Worm (Caenorhabditis elegans) whole organism, young adult: ENCODE data around the gene daf-36.

Experiments
- B0019.2 ChIP-seq: fragments of 200-800 bp; sonication (Bioruptor generic); conservative IDR thresholded peaks from 2 replicates; pipeline ENCODE4 v1.3.6; 2022; ENCODE audit warnings: missing genetic modification reagents, missing genetic modification characterization, missing compliant biosample characterization
- C06A6.2 ChIP-seq: fragments of 200-800 bp; sonication (Bioruptor generic); conservative IDR thresholded peaks from 2 replicates; pipeline ENCODE4 v1.3.6; 2022; ENCODE audit warnings: missing genetic modification characterization, missing compliant biosample characterization
- F10E7.11 ChIP-seq: sonication (generic microtip); optimal IDR thresholded peaks from 2 replicates; lab custom pipeline; 2017; ENCODE audit warnings: mild to moderate bottlenecking, missing genetic modification characterization, moderate library complexity, missing compliant biosample characterization
- F33H1.4 ChIP-seq: fragments of 200-800 bp; sonication (Bioruptor generic); IDR thresholded peaks from 2 replicates; pipeline ENCODE4 v1.3.6; 2022; ENCODE audit warnings: missing genetic modification reagents, missing genetic modification characterization, missing compliant biosample characterization
- F37B4.10 ChIP-seq: fragments of 200-800 bp; sonication (Bioruptor generic); IDR thresholded peaks from 2 replicates; pipeline ENCODE4 v1.3.6; 2022; ENCODE audit warnings: missing genetic modification characterization, missing compliant biosample characterization
- F55B11.4 ChIP-seq: sonication (generic microtip); optimal IDR thresholded peaks from 2 replicates; lab custom pipeline; 2016; ENCODE audit warnings: missing compliant biosample characterization, missing genetic modification characterization, borderline replicate concordance; ENCODE audit not compliant: insufficient read depth
- K12H6.12 ChIP-seq: fragments of 200-800 bp; sonication (Bioruptor generic); optimal IDR thresholded peaks from 2 replicates; lab custom pipeline; 2018; ENCODE audit warnings: mild to moderate bottlenecking, missing genetic modification characterization, missing compliant biosample characterization
- Y53F4B.3 ChIP-seq: fragments of 200-800 bp; sonication (Bioruptor generic); IDR thresholded peaks from 2 replicates; pipeline ENCODE4 v1.3.6; 2022; ENCODE audit warnings: missing genetic modification reagents, missing genetic modification characterization, missing compliant biosample characterization
- ZK185.1 ChIP-seq: sonication (generic microtip); optimal IDR thresholded peaks from 2 replicates; lab custom pipeline; 2016; ENCODE audit warnings: mild to moderate bottlenecking, missing genetic modification characterization, missing compliant biosample characterization; ENCODE audit not compliant: poor library complexity, severe bottlenecking
- ama-1 ChIP-seq, 3 experiments: fragments of 150-350 bp in 1 of 3; sonication (generic microtip) in 2 of 3; optimal IDR thresholded peaks; 2 replicates each; lab custom pipeline; 2014 to 2018; ENCODE audit warnings: missing biosample characterization in 2 of 3, missing genetic modification characterization in 2 of 3, missing genetic modification reagents in 2 of 3
- aptf-2 ChIP-seq: fragments of 200-800 bp; sonication (Bioruptor generic); conservative IDR thresholded peaks from 2 replicates; pipeline ENCODE4 v1.3.6; 2022; ENCODE audit warnings: missing genetic modification reagents, missing genetic modification characterization, missing compliant biosample characterization
- attf-5 ChIP-seq: fragments of 200-800 bp; sonication (Bioruptor generic); optimal IDR thresholded peaks from 2 replicates; lab custom pipeline; 2018; ENCODE audit warnings: mild to moderate bottlenecking, missing genetic modification characterization, missing compliant biosample characterization
- cebp-1 ChIP-seq, 2 experiments: fragments of 200-800 bp in 1 of 2; sonication (Bioruptor generic) in 1 of 2; sonication (generic microtip) in 1 of 2; IDR thresholded peaks in 1 of 2; optimal IDR thresholded peaks in 1 of 2; 2 replicates each; pipeline versions ENCODE4 v1.3.6 to Lab custom; 2017 to 2022; ENCODE audit warnings: missing compliant biosample characterization in 2 of 2, missing genetic modification characterization in 2 of 2, mild to moderate bottlenecking in 1 of 2, missing genetic modification reagents in 1 of 2, moderate library complexity in 1 of 2
- ceh-58 ChIP-seq: fragments of 200-800 bp; sonication (Bioruptor generic); IDR thresholded peaks from 2 replicates; pipeline ENCODE4 v1.3.6; 2022; ENCODE audit warnings: missing genetic modification characterization, missing compliant biosample characterization
- ceh-79 ChIP-seq: sonication (generic microtip); optimal IDR thresholded peaks from 2 replicates; lab custom pipeline; 2017; ENCODE audit warnings: mild to moderate bottlenecking, missing genetic modification characterization, missing compliant biosample characterization
- die-1 ChIP-seq: sonication (generic microtip); optimal IDR thresholded peaks from 2 replicates; lab custom pipeline; 2016; ENCODE audit warnings: missing genotype, mild to moderate bottlenecking, missing genetic modification characterization, missing compliant biosample characterization
- dox-1 ChIP-seq: fragments of 200-800 bp; sonication (Bioruptor generic); IDR thresholded peaks from 2 replicates; pipeline ENCODE4 v1.3.6; 2022; ENCODE audit warnings: missing genetic modification reagents, missing genetic modification characterization, missing compliant biosample characterization
- dpff-1 ChIP-seq: sonication (generic microtip); optimal IDR thresholded peaks from 2 replicates; lab custom pipeline; 2017; ENCODE audit warnings: mild to moderate bottlenecking, missing genetic modification characterization, missing compliant biosample characterization
- efl-1 ChIP-seq: fragments of 150-350 bp; optimal IDR thresholded peaks from 2 replicates; lab custom pipeline; 2014; ENCODE audit warnings: missing biosample characterization, missing genetic modification reagents, missing genetic modification characterization
- egl-18 ChIP-seq: fragments of 200-800 bp; sonication (Bioruptor generic); IDR thresholded peaks from 2 replicates; pipeline ENCODE4 v1.3.6; 2022; ENCODE audit warnings: missing genetic modification reagents, missing genetic modification characterization, missing compliant biosample characterization
- egrh-3 ChIP-seq: fragments of 200-800 bp; sonication (Bioruptor generic); IDR thresholded peaks from 2 replicates; pipeline ENCODE4 v1.3.6; 2022; ENCODE audit warnings: missing genetic modification reagents, missing genetic modification characterization, missing compliant biosample characterization
- lin-35 ChIP-seq, 3 experiments: fragments of 150-350 bp in 2 of 3; sonication (generic microtip) in 1 of 3; optimal IDR thresholded peaks; 2 replicates each; lab custom pipeline; 2014 to 2018; ENCODE audit warnings: missing biosample characterization in 3 of 3, missing genetic modification characterization in 3 of 3, missing genetic modification reagents in 3 of 3
- lin-40 ChIP-seq: sonication (generic microtip); optimal IDR thresholded peaks from 2 replicates; lab custom pipeline; 2016; ENCODE audit warnings: missing genetic modification characterization, mild to moderate bottlenecking, missing compliant biosample characterization, missing genotype, missing genetic modification reagents
- madf-10 ChIP-seq: sonication (generic microtip); optimal IDR thresholded peaks from 2 replicates; lab custom pipeline; 2016; ENCODE audit warnings: mild to moderate bottlenecking, missing genetic modification characterization, missing compliant biosample characterization
- madf-3 ChIP-seq: fragments of 200-800 bp; sonication (Bioruptor generic); IDR thresholded peaks from 2 replicates; pipeline ENCODE4 v1.3.6; 2022; ENCODE audit warnings: missing genetic modification reagents, missing genetic modification characterization, missing compliant biosample characterization
- nfya-1 ChIP-seq: sonication (generic microtip); optimal IDR thresholded peaks from 2 replicates; lab custom pipeline; 2017; ENCODE audit warnings: antibody characterized with exemption, missing compliant biosample characterization, missing genetic modification characterization, borderline replicate concordance; ENCODE audit not compliant: insufficient read depth
- nfyb-1 ChIP-seq: fragments of 200-800 bp; sonication (Bioruptor generic); IDR thresholded peaks from 2 replicates; pipeline ENCODE4 v1.3.6; 2022; ENCODE audit warnings: missing genetic modification reagents, missing genetic modification characterization, missing compliant biosample characterization
- nhr-27 ChIP-seq: fragments of 200-800 bp; sonication (Bioruptor generic); optimal IDR thresholded peaks from 2 replicates; lab custom pipeline; 2018; ENCODE audit warnings: mild to moderate bottlenecking, missing genetic modification characterization, moderate library complexity, missing compliant biosample characterization
- nhr-80 ChIP-seq: sonication (generic microtip); optimal IDR thresholded peaks from 2 replicates; lab custom pipeline; 2016; ENCODE audit warnings: missing genetic modification characterization, missing compliant biosample characterization
- rpc-1 ChIP-seq, 2 experiments: fragments of 150-350 bp in 1 of 2; sonication (generic microtip) in 1 of 2; optimal IDR thresholded peaks; 2 replicates each; lab custom pipeline; 2014 to 2018; ENCODE audit warnings: missing biosample characterization in 1 of 2, missing genetic modification characterization in 1 of 2, missing genetic modification reagents in 1 of 2, missing genotype in 1 of 2
- snpc-1.1 ChIP-seq: sonication (generic microtip); optimal IDR thresholded peaks from 2 replicates; lab custom pipeline; 2017; ENCODE audit warnings: missing genetic modification characterization, mild to moderate bottlenecking, missing compliant biosample characterization, antibody characterized with exemption, moderate library complexity, missing genotype, missing genetic modification reagents; ENCODE audit not compliant: insufficient read depth
- snpc-1.3 ChIP-seq: sonication (generic microtip); optimal IDR thresholded peaks from 2 replicates; lab custom pipeline; 2017; ENCODE audit warnings: missing genetic modification characterization, mild to moderate bottlenecking, missing compliant biosample characterization, antibody characterized with exemption, moderate library complexity, missing genotype, missing genetic modification reagents; ENCODE audit not compliant: insufficient read depth
- snpc-3.4 ChIP-seq: sonication (generic microtip); optimal IDR thresholded peaks from 2 replicates; lab custom pipeline; 2017; ENCODE audit warnings: missing genetic modification characterization, mild to moderate bottlenecking, missing compliant biosample characterization, antibody characterized with exemption, moderate library complexity, missing genotype, missing genetic modification reagents
- snpc-4 ChIP-seq, 5 experiments: fragments of 150-350 bp in 1 of 5; sonication (generic microtip) in 4 of 5; optimal IDR thresholded peaks; 2 replicates each; lab custom pipeline; 2014 to 2018; ENCODE audit warnings: missing genetic modification characterization in 5 of 5, missing biosample characterization in 3 of 5, antibody characterized with exemption in 2 of 5, mild to moderate bottlenecking in 2 of 5, missing compliant biosample characterization in 2 of 5, missing genotype in 2 of 5, moderate library complexity in 2 of 5, missing genetic modification reagents in 1 of 5
- sptf-2 ChIP-seq: fragments of 200-800 bp; sonication (Bioruptor generic); optimal IDR thresholded peaks from 2 replicates; lab custom pipeline; 2018; ENCODE audit warnings: mild to moderate bottlenecking, missing genetic modification characterization, missing compliant biosample characterization
- tbp1 ChIP-seq: fragments of 200-800 bp; sonication (Bioruptor generic); optimal IDR thresholded peaks from 2 replicates; lab custom pipeline; 2018; ENCODE audit warnings: mild to moderate bottlenecking, missing genetic modification characterization, missing compliant biosample characterization
- unc-62 ChIP-seq: fragments of 150-350 bp; optimal IDR thresholded peaks from 2 replicates; lab custom pipeline; 2014; ENCODE audit warnings: missing biosample characterization, missing genetic modification reagents, missing genetic modification characterization
- zfh-2 ChIP-seq: fragments of 200-800 bp; sonication (Bioruptor generic); conservative IDR thresholded peaks from 2 replicates; pipeline ENCODE4 v1.3.6; 2022; ENCODE audit warnings: missing genetic modification reagents, missing genetic modification characterization, missing compliant biosample characterization
- ztf-25 ChIP-seq: fragments of 200-800 bp; sonication (Bioruptor generic); IDR thresholded peaks from 2 replicates; pipeline ENCODE4 v1.3.6; 2022; ENCODE audit warnings: missing genetic modification reagents, missing genetic modification characterization, missing compliant biosample characterization
- ztf-3 ChIP-seq: fragments of 200-800 bp; sonication (Bioruptor generic); optimal IDR thresholded peaks from 2 replicates; lab custom pipeline; 2018; ENCODE audit warnings: mild to moderate bottlenecking, missing genetic modification characterization, missing compliant biosample characterization

Gene daf-36

ce11 chrV:10225610-10226009 is at the start of gene daf-36:
daf-36 (minus strand) TSS chrV:10225710.
- TF ChIP-seq ztf-25 (GFP tag; lab: Robert Waterston, UW): no peak
- peak; percentile 45 for TF ChIP-seq nhr-80 (tag; lab: Kevin White, UChicago)
- no peak for TF ChIP-seq tbp1 (GFP tag; lab: Kevin White, UChicago)

ce11 chrV:10273837-10274236 is 48.3 kb upstream of the daf-36 start:
- TF ChIP-seq nfyb-1 (GFP tag; lab: Robert Waterston, UW): no peak; the same call in 1 of the 2 replicates
- TF ChIP-seq sptf-2 (GFP tag; lab: Kevin White, UChicago): no peak
- no peak for TF ChIP-seq ztf-3 (GFP tag; lab: Kevin White, UChicago)
- TF ChIP-seq nhr-80 (tag; lab: Kevin White, UChicago): no peak
- no peak for TF ChIP-seq efl-1 (GFP tag; lab: Kevin White, UChicago)
- no peak for TF ChIP-seq nhr-27 (tag; lab: Kevin White, UChicago)
- TF ChIP-seq rpc-1 (optimal IDR thresholded peaks at IDR 0.05; lab: Kevin White, UChicago): no peak
- no peak for TF ChIP-seq rpc-1 (tag; optimal IDR thresholded peaks at IDR 0.05; lab: Kevin White, UChicago)
- TF ChIP-seq lin-40 (tag; lab: Kevin White, UChicago): peak; percentile 39
- TF ChIP-seq snpc-4 (GFP tag; optimal IDR thresholded peaks at IDR 0.05; lab: Kevin White, UChicago): no peak
- no peak for TF ChIP-seq snpc-4 (tag; optimal IDR thresholded peaks at IDR 0.05; lab: Kevin White, UChicago)
- no peak for TF ChIP-seq ama-1 (optimal IDR thresholded peaks at IDR 0.05; lab: Kevin White, UChicago)
- TF ChIP-seq ama-1 (GFP tag; optimal IDR thresholded peaks at IDR 0.05; lab: Kevin White, UChicago): no peak
- TF ChIP-seq ztf-25 (GFP tag; lab: Robert Waterston, UW): no peak
- TF ChIP-seq Y53F4B.3 (GFP tag; lab: Robert Waterston, UW): no peak
- no peak for TF ChIP-seq ZK185.1 (tag; lab: Kevin White, UChicago)
- no peak for TF ChIP-seq dox-1
- TF ChIP-seq snpc-3.4 (tag; lab: Kevin White, UChicago): no peak
- no peak for TF ChIP-seq aptf-2 (GFP tag; lab: Robert Waterston, UW)
- peak in 1 of 3 experiments; percentile 45 for TF ChIP-seq lin-35 (GFP tag; optimal IDR thresholded peaks at IDR 0.05; lab: Kevin White, UChicago)
- TF ChIP-seq snpc-1.3: no peak
- TF ChIP-seq unc-62 (GFP tag; lab: Kevin White, UChicago): no peak
- TF ChIP-seq madf-3 (GFP tag; lab: Robert Waterston, UW): no peak
- TF ChIP-seq C06A6.2: no peak
- TF ChIP-seq F55B11.4 (tag; lab: Kevin White, UChicago): no peak
- no peak for TF ChIP-seq B0019.2
- TF ChIP-seq die-1 (tag; lab: Kevin White, UChicago): no peak
- TF ChIP-seq nfya-1: no peak
- no peak for TF ChIP-seq madf-10
- TF ChIP-seq dpff-1: no peak
- TF ChIP-seq zfh-2: no peak
- TF ChIP-seq K12H6.12: peak; percentile 26
- TF ChIP-seq cebp-1 (GFP tag; IDR thresholded peaks at IDR 0.05; lab: Robert Waterston, UW): 0 out of 2 replicates have a peak, but pooled peaks have one; percentile 3
- TF ChIP-seq cebp-1 (tag; optimal IDR thresholded peaks at IDR 0.05; lab: Kevin White, UChicago): peak; percentile 18
- peak; percentile 0 for TF ChIP-seq attf-5 (GFP tag; lab: Kevin White, UChicago)
- no peak for TF ChIP-seq ceh-79 (tag; lab: Kevin White, UChicago)

- TF ChIP-seq F10E7.11 (tag; lab: Kevin White, UChicago): no peak
- TF ChIP-seq F33H1.4: no peak
- no peak for TF ChIP-seq ceh-58
- no peak for TF ChIP-seq tbp1 (GFP tag; lab: Kevin White, UChicago)
- no peak for TF ChIP-seq snpc-1.1 (tag; lab: Kevin White, UChicago)
- no peak for TF ChIP-seq egrh-3 (GFP tag; lab: Robert Waterston, UW)
- TF ChIP-seq F37B4.10 (GFP tag; lab: Robert Waterston, UW): no peak
- TF ChIP-seq egl-18 (GFP tag; lab: Robert Waterston, UW): no peak
These were observed 44.7 kb upstream of the daf-36 start, which contains the start of gene ric-4 for ce11 chrV:10270214-10270613. ric-4 (minus strand) TSS chrV:10270314.
